Worm (Caenorhabditis elegans) whole organism, late embryonic: Measurements from ENCODE around the gene pqn-54.

ENCODE experiments used
- C38D4.7 ChIP-seq: fragments of 200-800 bp; sonication (Bioruptor generic); optimal IDR thresholded peaks from 2 replicates; lab custom pipeline; 2018; ENCODE audit warnings: mild to moderate bottlenecking, missing genetic modification characterization, moderate library complexity, missing compliant biosample characterization
- F13H6.1 ChIP-seq: sonication (generic microtip); optimal IDR thresholded peaks from 2 replicates; lab custom pipeline; 2016; ENCODE audit warnings: missing genetic modification characterization, missing compliant biosample characterization
- K02D7.2 ChIP-seq: sonication (generic microtip); optimal IDR thresholded peaks from 2 replicates; lab custom pipeline; 2017; ENCODE audit warnings: mild to moderate bottlenecking, missing genetic modification characterization, missing compliant biosample characterization
- Y22D7AL.16 ChIP-seq: sonication (generic microtip); optimal IDR thresholded peaks from 2 replicates; lab custom pipeline; 2016; ENCODE audit warnings: missing genetic modification characterization, missing compliant biosample characterization
- ceh-18 ChIP-seq: sonication (generic microtip); optimal IDR thresholded peaks from 2 replicates; lab custom pipeline; 2016; ENCODE audit warnings: missing genetic modification characterization, missing compliant biosample characterization
- ceh-19 ChIP-seq: fragments of 200-800 bp; sonication (Bioruptor generic); optimal IDR thresholded peaks from 2 replicates; lab custom pipeline; 2018; ENCODE audit warnings: mild to moderate bottlenecking, missing genetic modification characterization, missing compliant biosample characterization
- ceh-22 ChIP-seq: sonication (generic microtip); optimal IDR thresholded peaks from 2 replicates; lab custom pipeline; 2017; ENCODE audit warnings: missing biosample characterization, missing genetic modification characterization
- ceh-24 ChIP-seq: sonication (generic microtip); optimal IDR thresholded peaks from 2 replicates; lab custom pipeline; 2016; ENCODE audit warnings: mild to moderate bottlenecking, missing genetic modification characterization, missing compliant biosample characterization
- ceh-31 ChIP-seq: sonication (generic microtip); optimal IDR thresholded peaks from 2 replicates; lab custom pipeline; 2016; ENCODE audit warnings: missing genetic modification characterization, missing compliant biosample characterization
- ceh-45 ChIP-seq: fragments of 200-800 bp; sonication (Bioruptor generic); IDR thresholded peaks from 2 replicates; pipeline ENCODE4 v1.3.6; 2022; ENCODE audit warnings: missing genetic modification reagents, missing genetic modification characterization, missing compliant biosample characterization
- ceh-48 ChIP-seq: sonication (generic microtip); optimal IDR thresholded peaks from 2 replicates; lab custom pipeline; 2016; ENCODE audit warnings: missing genetic modification characterization, inconsistent platforms, missing compliant biosample characterization
- che-1 ChIP-seq: sonication (generic microtip); optimal IDR thresholded peaks from 2 replicates; lab custom pipeline; 2016; ENCODE audit warnings: mild to moderate bottlenecking, missing genetic modification characterization, missing compliant biosample characterization
- dmd-4 ChIP-seq: sonication (generic microtip); optimal IDR thresholded peaks from 2 replicates; lab custom pipeline; 2016; ENCODE audit warnings: borderline replicate concordance, missing genetic modification characterization, missing compliant biosample characterization
- elt-2 ChIP-seq: sonication (generic microtip); optimal IDR thresholded peaks from 2 replicates; lab custom pipeline; 2016; ENCODE audit warnings: missing genetic modification reagents, missing genetic modification characterization, missing compliant biosample characterization
- elt-4 ChIP-seq: sonication (generic microtip); optimal IDR thresholded peaks from 2 replicates; lab custom pipeline; 2016; ENCODE audit warnings: missing genetic modification characterization, missing compliant biosample characterization
- eyg-1 ChIP-seq: sonication (generic microtip); optimal IDR thresholded peaks from 2 replicates; lab custom pipeline; 2016; ENCODE audit warnings: missing genotype, missing genetic modification characterization, missing compliant biosample characterization
- fax-1 ChIP-seq: sonication (generic microtip); optimal IDR thresholded peaks from 2 replicates; lab custom pipeline; 2016; ENCODE audit warnings: missing genotype, missing genetic modification characterization, missing compliant biosample characterization
- fkh-10 ChIP-seq: fragments of 150-350 bp; optimal IDR thresholded peaks from 2 replicates; lab custom pipeline; 2014; ENCODE audit warnings: missing biosample characterization, missing genetic modification reagents, missing genetic modification characterization
- gmeb-2 ChIP-seq: sonication (generic microtip); optimal IDR thresholded peaks from 2 replicates; lab custom pipeline; 2016; ENCODE audit warnings: missing genetic modification characterization, inconsistent platforms, missing compliant biosample characterization
- hlh-15 ChIP-seq: sonication (generic microtip); optimal IDR thresholded peaks from 2 replicates; lab custom pipeline; 2016; ENCODE audit warnings: missing genetic modification characterization, missing compliant biosample characterization
- hlh-6 ChIP-seq: sonication (generic microtip); optimal IDR thresholded peaks from 2 replicates; lab custom pipeline; 2016; ENCODE audit warnings: missing genotype, missing genetic modification characterization, missing compliant biosample characterization
- hlh-8 ChIP-seq: sonication (generic microtip); optimal IDR thresholded peaks from 2 replicates; lab custom pipeline; 2016; ENCODE audit warnings: missing genotype, missing genetic modification characterization, missing compliant biosample characterization
- lin-11 ChIP-seq: fragments of 200-800 bp; sonication (Bioruptor generic); optimal IDR thresholded peaks from 2 replicates; lab custom pipeline; 2018; ENCODE audit warnings: mild to moderate bottlenecking, missing genetic modification characterization, missing compliant biosample characterization
- mec-3 ChIP-seq: sonication (generic microtip); optimal IDR thresholded peaks from 2 replicates; lab custom pipeline; 2016; ENCODE audit warnings: borderline replicate concordance, missing genetic modification characterization, missing compliant biosample characterization
- nfya-1 ChIP-seq: sonication (generic microtip); optimal IDR thresholded peaks from 2 replicates; lab custom pipeline; 2017; ENCODE audit warnings: missing genetic modification characterization, mild to moderate bottlenecking, missing compliant biosample characterization, antibody characterized with exemption, moderate library complexity
- nhr-11 ChIP-seq: fragments of 150-350 bp; optimal IDR thresholded peaks from 2 replicates; lab custom pipeline; 2014; ENCODE audit warnings: missing biosample characterization, missing genetic modification characterization
- pag-3 ChIP-seq: sonication (generic microtip); optimal IDR thresholded peaks from 2 replicates; lab custom pipeline; 2016; ENCODE audit warnings: missing compliant biosample characterization, missing genetic modification characterization, borderline replicate concordance
- pqm-1 ChIP-seq: sonication (generic microtip); optimal IDR thresholded peaks from 2 replicates; lab custom pipeline; 2016; ENCODE audit warnings: missing genetic modification characterization, missing compliant biosample characterization
- pros-1 ChIP-seq: fragments of 150-350 bp; optimal IDR thresholded peaks from 2 replicates; lab custom pipeline; 2014; ENCODE audit warnings: missing biosample characterization, missing genetic modification reagents, missing genetic modification characterization
- rnt-1 ChIP-seq: sonication (generic microtip); optimal IDR thresholded peaks from 2 replicates; lab custom pipeline; 2016; ENCODE audit warnings: missing genetic modification characterization, missing compliant biosample characterization
- sox-2 ChIP-seq: fragments of 200-800 bp; sonication (Bioruptor generic); IDR thresholded peaks from 2 replicates; pipeline ENCODE4 v1.3.6; 2022; ENCODE audit warnings: missing genetic modification reagents, missing genetic modification characterization, missing compliant biosample characterization
- syd-9 ChIP-seq: sonication (generic microtip); optimal IDR thresholded peaks from 2 replicates; lab custom pipeline; 2016; ENCODE audit warnings: mild to moderate bottlenecking, missing genetic modification characterization, moderate library complexity, missing compliant biosample characterization
- tbx-2 ChIP-seq: sonication (generic microtip); optimal IDR thresholded peaks from 2 replicates; lab custom pipeline; 2016; ENCODE audit warnings: missing genetic modification characterization, missing compliant biosample characterization
- ttx-3 ChIP-seq: sonication (generic microtip); optimal IDR thresholded peaks from 2 replicates; lab custom pipeline; 2016; ENCODE audit warnings: missing genetic modification reagents, missing genetic modification characterization, missing compliant biosample characterization
- unc-3 ChIP-seq, 2 experiments: fragments of 200-800 bp in 1 of 2; sonication (Bioruptor generic) in 1 of 2; sonication (generic microtip) in 1 of 2; conservative IDR thresholded peaks in 1 of 2; optimal IDR thresholded peaks in 1 of 2; 2 replicates each; pipeline versions ENCODE4 v1.3.6 to Lab custom; 2016 to 2022; ENCODE audit warnings: missing compliant biosample characterization in 2 of 2, missing genetic modification characterization in 2 of 2, missing genetic modification reagents in 1 of 2
- unc-42 ChIP-seq: sonication (generic microtip); optimal IDR thresholded peaks from 2 replicates; lab custom pipeline; 2016; ENCODE audit warnings: missing genotype, missing genetic modification characterization, missing compliant biosample characterization
- unc-55 ChIP-seq: sonication (generic microtip); optimal IDR thresholded peaks from 2 replicates; lab custom pipeline; 2017; ENCODE audit warnings: missing biosample characterization, missing genetic modification reagents, missing genetic modification characterization
- unc-86 ChIP-seq: sonication (generic microtip); optimal IDR thresholded peaks from 2 replicates; lab custom pipeline; 2016; ENCODE audit warnings: missing genetic modification characterization, missing compliant biosample characterization
- zip-5 ChIP-seq: sonication (generic microtip); optimal IDR thresholded peaks from 2 replicates; lab custom pipeline; 2016; ENCODE audit warnings: missing genetic modification characterization, missing compliant biosample characterization

pqn-54 gene

ce11 chrV:1432500-1433418, 32.0 kb upstream of the pqn-54 start:
- TF ChIP-seq elt-2 (peak; percentile 75), unc-86 (no peak)

- TF ChIP-seq syd-9 (tag; lab: Kevin White, UChicago) (no peak), elt-2 (no peak), sox-2 (GFP tag; lab: Robert Waterston, UW) (no peak), dmd-4 (tag; lab: Kevin White, UChicago) (no peak), Y22D7AL.16 (tag; lab: Kevin White, UChicago) (no peak), elt-4 (tag; lab: Kevin White, UChicago) (no peak), unc-55 (GFP tag; lab: Kevin White, UChicago) (no peak), hlh-15 (tag; lab: Kevin White, UChicago) (no peak), ceh-22 (tag; lab: Kevin White, UChicago) (no peak), rnt-1 (no peak), mec-3 (no peak)
These were observed 31.4 kb upstream of the pqn-54 start for ce11 chrV:1433419-1433765.

ce11 chrV:1434398-1434797, 30.4 kb upstream of the pqn-54 start:
- TF ChIP-seq C38D4.7 (GFP tag; lab: Kevin White, UChicago) (no peak), fkh-10 (GFP tag; lab: Kevin White, UChicago) (no peak), pag-3 (tag; lab: Kevin White, UChicago) (no peak), zip-5 (tag; lab: Kevin White, UChicago) (no peak), unc-42 (no peak)

ce11 chrV:1435106-1435505, 29.7 kb upstream of the pqn-54 start:
- TF ChIP-seq pag-3 (tag; lab: Kevin White, UChicago), result no peak

ce11 chrV:1438205-1438604, 26.6 kb upstream of the pqn-54 start:
- no peak for TF ChIP-seq eyg-1
- TF ChIP-seq tbx-2 (tag; lab: Kevin White, UChicago), result no peak
- no peak for TF ChIP-seq pqm-1 (tag; lab: Kevin White, UChicago)
- TF ChIP-seq unc-3 (GFP tag; conservative IDR thresholded peaks at IDR 0.05; lab: Robert Waterston, UW), result no peak
- no peak for TF ChIP-seq unc-3 (tag; optimal IDR thresholded peaks at IDR 0.05; lab: Kevin White, UChicago)
- no peak for TF ChIP-seq hlh-15 (tag; lab: Kevin White, UChicago)
- no peak for TF ChIP-seq ceh-31
- no peak for TF ChIP-seq lin-11 (tag; lab: Kevin White, UChicago)
- no peak for TF ChIP-seq che-1 (tag; lab: Kevin White, UChicago)
- no peak for TF ChIP-seq mec-3
- TF ChIP-seq ceh-24 (tag; lab: Kevin White, UChicago), result no peak
- no peak for TF ChIP-seq F13H6.1
- no peak for TF ChIP-seq hlh-8 (tag; lab: Kevin White, UChicago)

ce11 chrV:1438832-1439231, 26.0 kb upstream of the pqn-54 start, which contains the start of gene R09B5.11:
Gene R09B5.11 (plus strand): TSS chrV:1439205.
- TF ChIP-seq mec-3, result no peak
- TF ChIP-seq gmeb-2 (tag; lab: Kevin White, UChicago), result no peak

- TF ChIP-seq pros-1, result no peak
- no peak for TF ChIP-seq fax-1
- no peak for TF ChIP-seq ttx-3 (tag; lab: Kevin White, UChicago)
- TF ChIP-seq ceh-19 (GFP tag; lab: Kevin White, UChicago), result no peak
- no peak for TF ChIP-seq pag-3 (tag; lab: Kevin White, UChicago)
- no peak for TF ChIP-seq hlh-6 (tag; lab: Kevin White, UChicago)
- no peak for TF ChIP-seq nhr-11 (tag; lab: Kevin White, UChicago)
- TF ChIP-seq ceh-45 (GFP tag; lab: Robert Waterston, UW), result no peak
- TF ChIP-seq ceh-48 (tag; lab: Kevin White, UChicago), result no peak
- TF ChIP-seq nfya-1 (tag; lab: Kevin White, UChicago), result no peak
- no peak for TF ChIP-seq unc-55 (GFP tag; lab: Kevin White, UChicago)
- no peak for TF ChIP-seq K02D7.2
- TF ChIP-seq syd-9 (tag; lab: Kevin White, UChicago), result no peak
- no peak for TF ChIP-seq ceh-18 (tag; lab: Kevin White, UChicago)
These were observed 22.7 kb upstream of the pqn-54 start, which contains the start of gene cnc-11 for ce11 chrV:1442042-1442441. Gene cnc-11 (plus strand): TSS chrV:1442342.
